Worm (Caenorhabditis elegans) whole organism, L1 larva: Measurements from ENCODE around the gene Y62F5A.9.

ENCODE experiments used
- C04F5.9 ChIP-seq: sonication (generic microtip); optimal IDR thresholded peaks from 2 replicates; lab custom pipeline; 2016; ENCODE audit warnings: missing genetic modification characterization, missing compliant biosample characterization
- Y116A8C.19 ChIP-seq: sonication (generic microtip); optimal IDR thresholded peaks from 2 replicates; lab custom pipeline; 2016; ENCODE audit warnings: missing compliant biosample characterization, missing genetic modification characterization, borderline replicate concordance
- aha-1 ChIP-seq: fragments of 150-350 bp; optimal IDR thresholded peaks from 2 replicates; lab custom pipeline; 2014; ENCODE audit warnings: missing biosample characterization, missing genetic modification characterization
- ceh-63 ChIP-seq: fragments of 200-800 bp; sonication (Bioruptor generic); optimal IDR thresholded peaks from 2 replicates; lab custom pipeline; 2018; ENCODE audit warnings: mild to moderate bottlenecking, missing genetic modification characterization, missing compliant biosample characterization
- ceh-8 ChIP-seq: fragments of 200-800 bp; sonication (Bioruptor generic); optimal IDR thresholded peaks from 2 replicates; lab custom pipeline; 2018; ENCODE audit warnings: mild to moderate bottlenecking, missing genetic modification characterization, moderate library complexity, missing compliant biosample characterization
- ceh-88 ChIP-seq: fragments of 200-800 bp; sonication (Bioruptor generic); IDR thresholded peaks from 2 replicates; pipeline ENCODE4 v1.3.6; 2022; ENCODE audit warnings: missing genetic modification characterization, missing compliant biosample characterization
- ces-1 ChIP-seq: fragments of 150-350 bp; optimal IDR thresholded peaks from 2 replicates; lab custom pipeline; 2014; ENCODE audit warnings: missing biosample characterization, missing genetic modification reagents, missing genetic modification characterization
- efl-1 ChIP-seq, 4 experiments: fragments of 150-350 bp; optimal IDR thresholded peaks in 3 of 4; peaks in 1 of 4; 1 replicate in 1 of 4; 2 replicates in 3 of 4; lab custom pipeline; 2014; ENCODE audit warnings: missing biosample characterization in 2 of 4, missing genetic modification characterization in 2 of 4, missing genetic modification reagents in 2 of 4
- efl-3 ChIP-seq: fragments of 200-800 bp; sonication (Bioruptor generic); optimal IDR thresholded peaks from 2 replicates; lab custom pipeline; 2018; ENCODE audit warnings: mild to moderate bottlenecking, missing genetic modification characterization, missing compliant biosample characterization
- egl-27 ChIP-seq, 2 experiments: fragments of 150-350 bp in 1 of 2; sonication (generic microtip); optimal IDR thresholded peaks; 3 replicates each; lab custom pipeline; 2017 to 2018; ENCODE audit warnings: missing biosample characterization in 2 of 2, missing genetic modification characterization in 2 of 2, missing genetic modification reagents in 2 of 2
- elt-2 ChIP-seq: sonication (generic microtip); optimal IDR thresholded peaks from 2 replicates; lab custom pipeline; 2016; ENCODE audit warnings: missing genetic modification characterization, mild to moderate bottlenecking, inconsistent platforms, missing compliant biosample characterization, missing genetic modification reagents
- elt-3 ChIP-seq, 6 experiments: fragments of 150-350 bp in 1 of 6; sonication (generic microtip); optimal IDR thresholded peaks; 2 replicates each; lab custom pipeline; 2017 to 2018; ENCODE audit warnings: missing biosample characterization in 6 of 6, missing genetic modification characterization in 6 of 6, inconsistent platforms in 1 of 6
- fkh-8 ChIP-seq: sonication (generic microtip); optimal IDR thresholded peaks from 2 replicates; lab custom pipeline; 2016; ENCODE audit warnings: mild to moderate bottlenecking, missing genetic modification characterization, missing compliant biosample characterization
- hlh-17 ChIP-seq: fragments of 200-800 bp; sonication (Bioruptor generic); optimal IDR thresholded peaks from 2 replicates; lab custom pipeline; 2018; ENCODE audit warnings: missing genetic modification characterization, mild to moderate bottlenecking, missing compliant biosample characterization, moderate library complexity, borderline replicate concordance
- hlh-4 ChIP-seq: sonication (generic microtip); optimal IDR thresholded peaks from 2 replicates; lab custom pipeline; 2016; ENCODE audit warnings: mild to moderate bottlenecking, missing genetic modification characterization, missing compliant biosample characterization
- irx-1 ChIP-seq: sonication (generic microtip); optimal IDR thresholded peaks from 2 replicates; lab custom pipeline; 2016; ENCODE audit warnings: missing genetic modification characterization, missing compliant biosample characterization
- isw-1 ChIP-seq: fragments of 200-800 bp; sonication (Bioruptor generic); IDR thresholded peaks from 2 replicates; pipeline ENCODE4 v1.3.6; 2022; ENCODE audit warnings: missing genetic modification characterization, missing compliant biosample characterization
- jun-1 ChIP-seq: fragments of 150-350 bp; optimal IDR thresholded peaks from 2 replicates; lab custom pipeline; 2014; ENCODE audit warnings: missing biosample characterization, missing genetic modification reagents, missing genetic modification characterization
- lin-14 ChIP-seq: fragments of 200-800 bp; sonication (Bioruptor generic); optimal IDR thresholded peaks from 2 replicates; lab custom pipeline; 2018; ENCODE audit warnings: mild to moderate bottlenecking, missing genetic modification characterization, moderate library complexity, missing compliant biosample characterization
- lin-35 ChIP-seq, 2 experiments: fragments of 150-350 bp; optimal IDR thresholded peaks; 2 replicates each; lab custom pipeline; 2014; ENCODE audit warnings: missing biosample characterization in 2 of 2, missing genetic modification characterization in 2 of 2, missing genetic modification reagents in 2 of 2
- lir-3 ChIP-seq: sonication (generic microtip); optimal IDR thresholded peaks from 2 replicates; lab custom pipeline; 2016; ENCODE audit warnings: mild to moderate bottlenecking, missing genetic modification characterization, moderate library complexity, missing compliant biosample characterization; ENCODE audit not compliant: poor library complexity
- mab-9 ChIP-seq: fragments of 200-800 bp; sonication (Bioruptor generic); IDR thresholded peaks from 2 replicates; pipeline ENCODE4 v1.3.6; 2022; ENCODE audit warnings: missing genetic modification reagents, missing genetic modification characterization, missing compliant biosample characterization
- mdl-1 ChIP-seq, 2 experiments: fragments of 150-350 bp; optimal IDR thresholded peaks; 2 replicates each; lab custom pipeline; 2014 to 2017; ENCODE audit warnings: missing biosample characterization in 2 of 2, missing genetic modification characterization in 2 of 2, inconsistent platforms in 1 of 2
- mef-2 ChIP-seq: fragments of 150-350 bp; optimal IDR thresholded peaks from 2 replicates; lab custom pipeline; 2014; ENCODE audit warnings: missing biosample characterization, missing genetic modification characterization
- nhr-11 ChIP-seq: fragments of 150-350 bp; optimal IDR thresholded peaks from 2 replicates; lab custom pipeline; 2014; ENCODE audit warnings: missing biosample characterization, missing genetic modification characterization
- nhr-19 ChIP-seq: fragments of 200-800 bp; sonication (Bioruptor generic); conservative IDR thresholded peaks from 2 replicates; pipeline ENCODE4 v1.3.6; 2022; ENCODE audit warnings: missing genetic modification characterization, missing compliant biosample characterization
- nhr-28 ChIP-seq: fragments of 150-350 bp; optimal IDR thresholded peaks from 2 replicates; lab custom pipeline; 2014; ENCODE audit warnings: missing biosample characterization, missing genetic modification characterization
- nhr-77 ChIP-seq: fragments of 150-350 bp; optimal IDR thresholded peaks from 2 replicates; lab custom pipeline; 2014; ENCODE audit warnings: missing biosample characterization, missing genetic modification characterization
- nhr-85 ChIP-seq: sonication (generic microtip); peaks from one replicate; lab custom pipeline; 2016; ENCODE audit warnings: missing genetic modification characterization, inconsistent platforms, missing compliant biosample characterization
- nhr-90 ChIP-seq: sonication (generic microtip); optimal IDR thresholded peaks from 2 replicates; lab custom pipeline; 2016; ENCODE audit warnings: mild to moderate bottlenecking, missing genetic modification characterization, missing compliant biosample characterization; ENCODE audit not compliant: poor library complexity
- skn-1 ChIP-seq: fragments of 150-350 bp; optimal IDR thresholded peaks from 2 replicates; lab custom pipeline; 2014; ENCODE audit warnings: missing biosample characterization, missing genetic modification characterization
- snpc-4 ChIP-seq: fragments of 150-350 bp; optimal IDR thresholded peaks from 2 replicates; lab custom pipeline; 2014; ENCODE audit warnings: missing biosample characterization, missing genetic modification characterization
- tbx-2 ChIP-seq: sonication (generic microtip); optimal IDR thresholded peaks from 2 replicates; lab custom pipeline; 2016; ENCODE audit warnings: missing genetic modification characterization, missing compliant biosample characterization
- unc-62 ChIP-seq: fragments of 150-350 bp; optimal IDR thresholded peaks from 2 replicates; lab custom pipeline; 2014; ENCODE audit warnings: missing biosample characterization, missing genetic modification reagents, missing genetic modification characterization
- unc-98 ChIP-seq: fragments of 200-800 bp; sonication (Bioruptor generic); IDR thresholded peaks from 2 replicates; pipeline ENCODE4 v1.3.6; 2022; ENCODE audit warnings: missing genetic modification characterization, missing compliant biosample characterization
- vab-15 ChIP-seq: sonication (generic microtip); optimal IDR thresholded peaks from 2 replicates; lab custom pipeline; 2017; ENCODE audit warnings: missing genotype, mild to moderate bottlenecking, missing genetic modification characterization, missing compliant biosample characterization
- zip-4 ChIP-seq: fragments of 200-800 bp; sonication (Bioruptor generic); optimal IDR thresholded peaks from 2 replicates; lab custom pipeline; 2018; ENCODE audit warnings: mild to moderate bottlenecking, missing genetic modification characterization, moderate library complexity, missing compliant biosample characterization

Y62F5A.9 gene

DNA sequence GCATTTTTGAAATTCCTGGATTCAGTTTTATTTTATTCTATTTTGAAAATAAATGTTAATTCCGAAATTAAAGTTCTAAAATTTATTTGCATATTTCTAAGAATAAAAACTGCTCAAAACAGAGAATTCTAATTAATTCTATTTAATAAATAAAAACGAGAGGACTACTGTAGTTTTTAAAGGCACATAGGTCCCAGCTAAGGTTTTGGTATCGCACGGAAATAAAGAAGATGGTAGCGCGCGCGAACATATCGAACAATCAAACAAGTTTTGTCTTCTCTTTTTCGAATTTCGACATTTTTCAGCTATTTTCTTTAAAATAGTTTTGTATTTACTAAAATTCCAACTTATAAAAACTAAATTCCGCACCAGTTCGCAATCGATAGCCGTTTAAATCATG, 39.2 kb upstream of the Y62F5A.9 start:
- no peak for TF ChIP-seq ceh-63 (GFP tag; lab: Kevin White, UChicago)
- TF ChIP-seq nhr-19 (GFP tag; lab: Robert Waterston, UW): no peak
- no peak for TF ChIP-seq nhr-77 (tag; lab: Kevin White, UChicago)
- TF ChIP-seq hlh-17 (GFP tag; lab: Kevin White, UChicago): no peak
- no peak for TF ChIP-seq elt-3 (tag; optimal IDR thresholded peaks at IDR 0.05; lab: Kevin White, UChicago)
- TF ChIP-seq skn-1 (tag; lab: Kevin White, UChicago): no peak
- TF ChIP-seq lir-3 (tag; lab: Kevin White, UChicago): no peak

DNA sequence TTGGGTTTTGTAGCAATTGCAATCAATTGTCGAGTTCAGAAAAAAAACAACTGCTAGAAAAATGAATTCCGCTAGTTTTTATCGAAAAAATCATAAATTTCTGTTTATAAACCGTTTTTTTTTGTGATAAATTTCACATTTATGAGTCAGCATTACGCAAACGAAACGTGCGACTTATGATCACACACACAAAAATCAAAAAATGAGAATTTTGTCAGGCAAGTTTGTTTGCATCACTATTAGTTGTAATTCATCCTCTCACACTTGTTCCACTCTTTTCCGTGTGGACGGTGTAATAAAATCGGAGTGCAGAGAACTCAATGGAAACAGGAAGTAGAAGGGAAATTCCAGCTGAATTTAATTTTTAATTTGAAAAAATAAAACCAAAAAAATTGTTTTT, 38.8 kb upstream of the Y62F5A.9 start, which contains the start of gene pcs-1:
pcs-1 (minus strand) TSS at position 344 of the 400 bp plus-strand sequence.
- TF ChIP-seq hlh-4 (tag; lab: Kevin White, UChicago) (no peak), lin-14 (GFP tag; lab: Kevin White, UChicago) (peak; percentile 27), nhr-11 (tag; lab: Kevin White, UChicago) (no peak), ceh-88 (GFP tag; lab: Robert Waterston, UW) (no peak)

DNA sequence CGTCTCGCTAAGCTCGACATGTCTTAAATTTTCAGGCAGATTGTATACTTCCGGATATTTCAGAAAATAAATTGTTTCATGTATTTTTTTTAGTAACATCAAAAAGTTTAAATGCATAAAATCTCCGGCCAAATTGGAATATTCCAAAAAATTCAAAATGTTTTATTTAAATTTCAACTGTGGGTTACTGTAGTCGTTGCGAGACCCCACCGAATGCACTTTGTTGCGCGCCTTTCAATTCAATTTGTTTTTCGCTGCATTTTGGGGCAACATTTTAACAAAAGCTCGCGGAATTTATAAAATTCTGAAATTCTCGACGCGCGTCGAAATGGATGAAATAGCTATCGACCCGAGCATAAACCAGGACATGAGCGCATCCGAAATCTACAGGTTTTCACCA, 34.3 kb upstream of the Y62F5A.9 start, which contains the start of gene F54D5.2:
F54D5.2 (plus strand) TSS at position 237 of the 400 bp plus-strand sequence.
- no peak for TF ChIP-seq nhr-28 (tag; lab: Kevin White, UChicago)
- TF ChIP-seq tbx-2 (tag; lab: Kevin White, UChicago): no peak
- no peak for TF ChIP-seq ces-1
- no peak for TF ChIP-seq nhr-85
- no peak for TF ChIP-seq ceh-88 (GFP tag; lab: Robert Waterston, UW)
- TF ChIP-seq egl-27 (tag; optimal IDR thresholded peaks at IDR 0.05; lab: Kevin White, UChicago): no peak
- TF ChIP-seq nhr-90 (tag; lab: Kevin White, UChicago): no peak
- TF ChIP-seq mdl-1 (tag; optimal IDR thresholded peaks at IDR 0.05; lab: Kevin White, UChicago): no peak
- TF ChIP-seq hlh-4 (tag; lab: Kevin White, UChicago): no peak
- TF ChIP-seq efl-1 (optimal IDR thresholded peaks at IDR 0.05; lab: Kevin White, UChicago): no peak
- no peak for TF ChIP-seq efl-1 (GFP tag; optimal IDR thresholded peaks at IDR 0.05 in 1 of 2; lab: Kevin White, UChicago)

DNA sequence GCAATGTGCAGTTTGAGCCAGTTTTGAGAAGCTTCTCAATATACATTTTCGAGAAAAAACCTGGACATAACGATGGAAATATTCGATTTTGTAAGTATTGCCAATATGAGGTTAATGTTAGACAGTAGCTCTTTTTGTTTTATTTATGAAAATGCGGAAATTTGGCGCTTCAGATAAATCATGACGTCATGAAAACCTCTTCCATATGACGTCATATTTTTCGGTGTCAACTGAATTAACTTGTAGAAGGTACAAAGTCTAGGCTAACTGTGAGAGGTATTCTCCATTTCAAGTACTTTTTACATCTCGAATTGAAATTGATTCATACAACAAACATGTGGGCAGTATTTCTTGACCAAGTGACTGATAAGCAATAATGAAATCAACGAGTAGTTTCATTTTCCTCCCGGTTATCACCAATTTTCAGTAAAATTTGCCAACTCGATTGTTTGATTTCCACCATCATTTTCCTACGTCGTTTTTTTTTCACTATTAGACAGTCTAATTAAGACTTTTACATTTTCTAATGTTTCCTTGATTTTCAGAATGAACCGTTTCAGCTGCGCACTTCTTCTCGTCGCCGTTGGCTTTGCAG, 32.7 kb upstream of the Y62F5A.9 start, which contains the start of gene F54D5.3:
F54D5.3 (plus strand) TSS at position 546 of the 595 bp plus-strand sequence.
- TF ChIP-seq Y116A8C.19 (no peak), lin-35 (GFP tag; optimal IDR thresholded peaks at IDR 0.05; lab: Kevin White, UChicago) (peak in 1 of 2 experiments; percentile 5), isw-1 (GFP tag; lab: Robert Waterston, UW) (no peak), elt-2 (peak; percentile 30), efl-3 (GFP tag; lab: Kevin White, UChicago) (no peak), zip-4 (GFP tag; lab: Kevin White, UChicago) (no peak), efl-1 (optimal IDR thresholded peaks at IDR 0.05; lab: Kevin White, UChicago) (no peak), efl-1 (GFP tag; optimal IDR thresholded peaks at IDR 0.05 in 1 of 2; lab: Kevin White, UChicago) (peak in 1 of 2 experiments; percentile 14), ceh-8 (GFP tag; lab: Kevin White, UChicago) (no peak), aha-1 (no peak), unc-98 (no peak)

DNA sequence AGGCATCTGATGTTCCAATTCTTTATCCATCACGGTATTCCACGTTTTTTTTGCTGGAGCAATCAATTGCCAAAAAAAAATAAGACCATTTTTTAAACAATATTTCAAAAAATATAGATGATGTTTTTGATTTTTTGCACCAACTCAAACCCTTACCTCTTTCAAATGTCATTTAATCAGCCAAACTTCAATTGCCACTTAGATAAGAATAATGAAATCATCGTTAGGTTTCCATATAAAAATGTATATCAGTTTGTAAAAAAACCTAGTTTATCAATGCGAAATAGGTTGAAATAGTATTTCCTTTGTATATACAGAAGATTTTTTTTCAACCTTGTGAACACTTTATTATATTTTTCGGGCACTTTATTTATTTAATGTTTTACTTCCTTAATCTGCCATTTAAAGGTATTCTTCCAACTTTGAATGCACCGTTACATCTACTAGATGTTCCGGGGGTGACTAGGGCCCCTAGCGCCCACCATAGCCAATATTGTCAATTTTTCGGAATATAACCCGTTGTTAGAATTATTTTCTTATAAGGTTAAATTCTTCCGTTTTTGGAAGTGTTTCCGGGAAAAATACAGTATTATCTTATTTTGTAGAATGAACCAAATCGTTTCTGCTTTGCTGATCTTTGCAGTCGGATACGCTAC, 30.7 kb upstream of the Y62F5A.9 start, which contains the start of the genes F54D5.23 and F54D5.4:
F54D5.23 (minus strand) TSS at position 75 of the 656 bp plus-strand sequence.
F54D5.4 (plus strand) TSS at position 606 of the 656 bp plus-strand sequence.
- TF ChIP-seq elt-2 (no peak), mab-9 (GFP tag; lab: Robert Waterston, UW) (no peak), nhr-90 (tag; lab: Kevin White, UChicago) (no peak), efl-1 (optimal IDR thresholded peaks at IDR 0.05; lab: Kevin White, UChicago) (no peak), efl-1 (GFP tag; optimal IDR thresholded peaks at IDR 0.05 in 1 of 2; lab: Kevin White, UChicago) (no peak), unc-62 (no peak), vab-15 (tag; lab: Kevin White, UChicago) (no peak), C04F5.9 (tag; lab: Kevin White, UChicago) (no peak), jun-1 (no peak), hlh-17 (GFP tag; lab: Kevin White, UChicago) (no peak), irx-1 (tag; lab: Kevin White, UChicago) (no peak), egl-27 (tag; optimal IDR thresholded peaks at IDR 0.05; lab: Kevin White, UChicago) (no peak), mef-2 (no peak), snpc-4 (tag; lab: Kevin White, UChicago) (no peak), fkh-8 (no peak), zip-4 (GFP tag; lab: Kevin White, UChicago) (no peak)
- TF ChIP-seq, all 84 proteins: peak for 0
